Worm (Caenorhabditis elegans) whole organism, L1 larva: ENCODE measurements around the gene H04D03.7.

Experiments
- ceh-82 ChIP-seq, 3 experiments: fragments of 150-350 bp in 1 of 3; sonication (generic microtip) in 2 of 3; optimal IDR thresholded peaks; 2 replicates each; lab custom pipeline; 2014 to 2017; ENCODE audit warnings: missing biosample characterization in 3 of 3, missing genetic modification characterization in 3 of 3
- dpl-1 ChIP-seq, 3 experiments: fragments of 150-350 bp in 2 of 3; sonication (generic microtip) in 1 of 3; optimal IDR thresholded peaks; 2 replicates each; lab custom pipeline; 2014 to 2017; ENCODE audit warnings: missing biosample characterization in 3 of 3, missing genetic modification characterization in 3 of 3, missing genetic modification reagents in 3 of 3
- efl-1 ChIP-seq, 4 experiments: fragments of 150-350 bp; optimal IDR thresholded peaks in 3 of 4; peaks in 1 of 4; 1 replicate in 1 of 4; 2 replicates in 3 of 4; lab custom pipeline; 2014; ENCODE audit warnings: missing biosample characterization in 2 of 4, missing genetic modification characterization in 2 of 4, missing genetic modification reagents in 2 of 4
- fkh-10 ChIP-seq: sonication (generic microtip); optimal IDR thresholded peaks from 2 replicates; lab custom pipeline; 2017; ENCODE audit warnings: missing biosample characterization, missing genetic modification reagents, missing genetic modification characterization
- fkh-8 ChIP-seq: sonication (generic microtip); optimal IDR thresholded peaks from 2 replicates; lab custom pipeline; 2016; ENCODE audit warnings: mild to moderate bottlenecking, missing genetic modification characterization, missing compliant biosample characterization
- hpl-2 ChIP-seq: fragments of 150-350 bp; optimal IDR thresholded peaks from 2 replicates; lab custom pipeline; 2014; ENCODE audit warnings: missing biosample characterization, missing genetic modification reagents, missing genetic modification characterization
- irx-1 ChIP-seq: sonication (generic microtip); optimal IDR thresholded peaks from 2 replicates; lab custom pipeline; 2016; ENCODE audit warnings: missing genetic modification characterization, missing compliant biosample characterization
- lin-14 ChIP-seq: fragments of 200-800 bp; sonication (Bioruptor generic); optimal IDR thresholded peaks from 2 replicates; lab custom pipeline; 2018; ENCODE audit warnings: mild to moderate bottlenecking, missing genetic modification characterization, moderate library complexity, missing compliant biosample characterization
- lin-35 ChIP-seq, 2 experiments: fragments of 150-350 bp; optimal IDR thresholded peaks; 2 replicates each; lab custom pipeline; 2014; ENCODE audit warnings: missing biosample characterization in 2 of 2, missing genetic modification characterization in 2 of 2, missing genetic modification reagents in 2 of 2
- lsy-2 ChIP-seq, 2 experiments: fragments of 150-350 bp; optimal IDR thresholded peaks; 2 replicates each; lab custom pipeline; 2014; ENCODE audit warnings: missing biosample characterization in 2 of 2, missing genetic modification characterization in 2 of 2
- mdl-1 ChIP-seq, 2 experiments: fragments of 150-350 bp; optimal IDR thresholded peaks; 2 replicates each; lab custom pipeline; 2014 to 2017; ENCODE audit warnings: missing biosample characterization in 2 of 2, missing genetic modification characterization in 2 of 2, inconsistent platforms in 1 of 2
- nhr-47 ChIP-seq: sonication (generic microtip); optimal IDR thresholded peaks from 2 replicates; lab custom pipeline; 2016; ENCODE audit warnings: mild to moderate bottlenecking, missing genetic modification characterization, moderate library complexity, missing compliant biosample characterization
- nhr-71 ChIP-seq: sonication (generic microtip); optimal IDR thresholded peaks from 2 replicates; lab custom pipeline; 2016; ENCODE audit warnings: mild to moderate bottlenecking, missing genetic modification characterization, moderate library complexity, missing compliant biosample characterization
- pqm-1 ChIP-seq: sonication (generic microtip); optimal IDR thresholded peaks from 3 replicates; lab custom pipeline; 2017; ENCODE audit warnings: missing biosample characterization, missing genetic modification characterization
- snu-23 ChIP-seq: sonication (generic microtip); optimal IDR thresholded peaks from 2 replicates; lab custom pipeline; 2016; ENCODE audit warnings: missing genetic modification characterization, missing compliant biosample characterization
- unc-86 ChIP-seq: sonication (generic microtip); optimal IDR thresholded peaks from 2 replicates; lab custom pipeline; 2016; ENCODE audit warnings: missing genetic modification characterization, missing compliant biosample characterization

The H04D03.7 gene

ce11 chrIII:10404918-10405317 is 41.7 kb downstream of the H04D03.7 start, which contains the start of the genes M03C11.3 and chl-1:
M03C11.3 (plus strand) TSS chrIII:10405070.
chl-1 (minus strand) TSS chrIII:10405240.
- no peak for TF ChIP-seq efl-1 (optimal IDR thresholded peaks at IDR 0.05; lab: Kevin White, UChicago)
- TF ChIP-seq efl-1 (GFP tag; optimal IDR thresholded peaks at IDR 0.05 in 1 of 2; lab: Kevin White, UChicago), result peak in 1 of 2 experiments; percentile 91
- no peak for TF ChIP-seq irx-1

ce11 chrIII:10398919-10399318 is 47.7 kb downstream of the H04D03.7 start:
- TF ChIP-seq snu-23 (GFP tag; lab: Kevin White, UChicago) (peak; percentile 24), lin-14 (GFP tag; lab: Kevin White, UChicago) (peak; percentile 79), nhr-47 (tag; lab: Kevin White, UChicago) (peak; percentile 33), unc-86 (tag; lab: Kevin White, UChicago) (peak; percentile 20), nhr-71 (peak; percentile 35), hpl-2 (no peak), lsy-2 (tag; optimal IDR thresholded peaks at IDR 0.05; lab: Kevin White, UChicago) (peak in 1 of 2 experiments; percentile 58), pqm-1 (tag; lab: Kevin White, UChicago) (no peak), ceh-82 (tag; optimal IDR thresholded peaks at IDR 0.05; lab: Kevin White, UChicago) (peak in 2 of 3 experiments; percentile 15 to 64), lin-35 (GFP tag; optimal IDR thresholded peaks at IDR 0.05; lab: Kevin White, UChicago) (peak in 1 of 2 experiments; percentile 34), efl-1 (optimal IDR thresholded peaks at IDR 0.05; lab: Kevin White, UChicago) (peak; percentile 15 to 35), efl-1 (GFP tag; optimal IDR thresholded peaks at IDR 0.05 in 1 of 2; lab: Kevin White, UChicago) (no peak), mdl-1 (tag; optimal IDR thresholded peaks at IDR 0.05; lab: Kevin White, UChicago) (no peak), dpl-1 (GFP tag; optimal IDR thresholded peaks at IDR 0.05; lab: Kevin White, UChicago) (peak in 1 of 3 experiments; percentile 49), fkh-8 (tag; lab: Kevin White, UChicago) (peak; percentile 18), fkh-10 (peak; percentile 29)

- TF ChIP-seq lin-14 (GFP tag; lab: Kevin White, UChicago), result peak; percentile 52
- TF ChIP-seq ceh-82 (tag; optimal IDR thresholded peaks at IDR 0.05; lab: Kevin White, UChicago), result no peak
- TF ChIP-seq, all 84 proteins: peak for 1
Observed at ce11 chrIII:10396891-10397502, 49.6 kb downstream of the H04D03.7 start.

- TF ChIP-seq ceh-82 (tag; optimal IDR thresholded peaks at IDR 0.05; lab: Kevin White, UChicago), result no peak
- TF ChIP-seq lsy-2 (tag; optimal IDR thresholded peaks at IDR 0.05; lab: Kevin White, UChicago), result peak in 1 of 2 experiments; percentile 12
Observed at ce11 chrIII:10395990-10396389, 50.6 kb downstream of the H04D03.7 start, which contains the start of gene M03C11.1. M03C11.1 (minus strand) TSS chrIII:10396090.
